Worm (Caenorhabditis elegans) whole organism, L4 larva: ENCODE results near the gene str-9.
"Not testable (repeated sequence)": the region's sequence is repeated elsewhere in the genome, so short reads cannot be mapped to it uniquely, and the experiment has no call there.

Experiments used
- ceh-62 ChIP-seq: sonication (generic microtip); optimal IDR thresholded peaks from 2 replicates; lab custom pipeline; 2017; ENCODE audit warnings: missing biosample characterization, missing genetic modification characterization
- lim-7 ChIP-seq: fragments of 200-800 bp; sonication (Bioruptor generic); IDR thresholded peaks from 2 replicates; pipeline ENCODE4 v1.3.6; 2022; ENCODE audit warnings: missing genetic modification characterization, missing compliant biosample characterization
- madf-9 ChIP-seq: fragments of 200-800 bp; sonication (Bioruptor generic); conservative IDR thresholded peaks from 2 replicates; pipeline ENCODE4 v1.3.6; 2022; ENCODE audit warnings: missing genetic modification reagents, missing genetic modification characterization, missing compliant biosample characterization
- nhr-10 ChIP-seq: fragments of 150-350 bp; optimal IDR thresholded peaks from 2 replicates; lab custom pipeline; 2014; ENCODE audit warnings: missing biosample characterization, missing genetic modification characterization
- pqm-1 ChIP-seq: sonication (generic microtip); optimal IDR thresholded peaks from 2 replicates; lab custom pipeline; 2017; ENCODE audit warnings: missing biosample characterization, missing genetic modification characterization

- not testable (repeated sequence) for TF ChIP-seq lim-7; nhr-10 (tag; lab: Kevin White, UChicago); madf-9; ceh-62 (tag; lab: Kevin White, UChicago); pqm-1 (tag; lab: Kevin White, UChicago)
Observed at ce11 chrV:15754731-15755130, 3.8 kb upstream of the str-9 start, which contains the start of gene str-8.
